Fruit fly (Drosophila melanogaster): ENCODE results near the gene Grl65a.
A peak's percentile ranks its signal among the peaks of the same experiment; 100 is the strongest.

Grl65a gene

DNA sequence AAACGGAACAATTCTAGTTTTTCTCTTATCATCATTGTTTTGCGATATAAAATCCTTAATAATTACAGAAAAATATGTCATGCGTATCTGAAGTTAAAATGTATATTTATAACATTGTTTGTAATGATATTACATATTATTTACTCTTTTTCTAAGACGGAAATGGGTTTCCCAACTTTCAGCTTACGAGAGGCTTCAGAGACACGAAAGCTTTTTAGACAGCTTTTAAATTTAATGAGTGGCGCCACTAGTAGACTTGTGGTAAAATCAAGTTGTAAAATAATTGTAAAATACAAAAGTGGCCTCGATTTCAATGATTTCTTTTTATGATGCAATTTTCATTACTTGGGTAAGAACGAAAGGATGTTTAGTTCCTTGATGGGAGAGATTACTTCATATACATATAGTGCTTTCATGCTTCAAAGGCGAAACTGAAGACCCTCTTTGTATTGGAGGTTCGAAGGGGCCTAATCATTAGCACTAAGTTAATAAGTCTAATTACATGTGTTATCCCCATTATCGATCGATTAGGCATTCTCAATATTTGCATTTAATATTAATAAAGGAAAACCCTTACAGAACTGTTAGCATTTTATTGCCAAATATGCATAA lies 41.5 kb upstream of the Grl65a start (continued):
- peak; percentile 2 for TF ChIP-seq CG10565 (GFP tag; optimal IDR thresholded peaks at IDR 0.05)
- TF ChIP-seq Lhr (GFP tag; optimal IDR thresholded peaks at IDR 0.05) = peak; percentile 59
- TF ChIP-seq btn (GFP tag; optimal IDR thresholded peaks at IDR 0.05) = no peak
- TF ChIP-seq CG5245 (GFP tag; optimal IDR thresholded peaks at IDR 0.05) = peak; percentile 81
- no peak for TF ChIP-seq prd (optimal IDR thresholded peaks at IDR 0.05)
- peak; percentile 39; the same call in 1 of the 3 replicates for TF ChIP-seq prd (GFP tag; IDR thresholded peaks at IDR 0.05)
- no peak for TF ChIP-seq ab (GFP tag; optimal IDR thresholded peaks at IDR 0.05)
- peak; percentile 82 for TF ChIP-seq CG7271 (tag; optimal IDR thresholded peaks at IDR 0.05)
- TF ChIP-seq D (optimal IDR thresholded peaks at IDR 0.05) = no peak
- peak; percentile 35 for TF ChIP-seq D (GFP tag; optimal IDR thresholded peaks at IDR 0.05)
- no peak; the same call in 1 of the 2 replicates for TF ChIP-seq amos (GFP tag; IDR thresholded peaks at IDR 0.05; ENCODE audit: partially characterized antibody)
- TF ChIP-seq CG17912 (GFP tag; optimal IDR thresholded peaks at IDR 0.05) = peak; percentile 94
- peak; percentile 41 for TF ChIP-seq gcm2 (GFP tag; optimal IDR thresholded peaks at IDR 0.05)
- TF ChIP-seq ara (GFP tag; IDR thresholded peaks at IDR 0.05) = peak; percentile 53; the same call in 1 of the 2 replicates
- peak; percentile 38 for TF ChIP-seq tx (GFP tag; optimal IDR thresholded peaks at IDR 0.05)
- TF ChIP-seq trh (GFP tag; optimal IDR thresholded peaks at IDR 0.05) = peak; percentile 58
- peak; percentile 50; the same call in 1 of the 2 replicates for TF ChIP-seq klu (GFP tag; IDR thresholded peaks at IDR 0.05)
- TF ChIP-seq odd (GFP tag; optimal IDR thresholded peaks at IDR 0.05) = peak; percentile 82
- TF ChIP-seq E2f1 (GFP tag; IDR thresholded peaks at IDR 0.05) = peak; percentile 83
- no peak for TF ChIP-seq Dll (GFP tag; IDR thresholded peaks at IDR 0.05; ENCODE audit: partially characterized antibody)
- peak; percentile 93 for TF ChIP-seq NFAT (GFP tag; IDR thresholded peaks at IDR 0.05)
- peak; percentile 97 for TF ChIP-seq Ets65A (GFP tag)
- peak; percentile 83 for TF ChIP-seq tin (GFP tag; optimal IDR thresholded peaks at IDR 0.05)
- peak; percentile 21 for TF ChIP-seq CG1792 (GFP tag; optimal IDR thresholded peaks at IDR 0.05)
- TF ChIP-seq CG11560 (tag; IDR thresholded peaks at IDR 0.05) = no peak
- peak; percentile 88 for TF ChIP-seq CG14441 (GFP tag; IDR thresholded peaks at IDR 0.05)
- TF ChIP-seq CG11696 (GFP tag; IDR thresholded peaks at IDR 0.05) = peak; percentile 68
- TF ChIP-seq CG7963 (GFP tag; IDR thresholded peaks at IDR 0.05; ENCODE audit: partially characterized antibody) = no peak
- TF ChIP-seq cas (GFP tag; IDR thresholded peaks at IDR 0.05) = peak; percentile 49; the same call in 1 of the 2 replicates
- TF ChIP-seq CG8478 (optimal IDR thresholded peaks at IDR 0.05) = no peak
- no peak for TF ChIP-seq CG34224 (GFP tag; IDR thresholded peaks at IDR 0.05; ENCODE audit: partially characterized antibody)
- 0 out of 2 replicates have a peak, but pooled peaks have one; percentile 32 for TF ChIP-seq sim (GFP tag; IDR thresholded peaks at IDR 0.05)
- TF ChIP-seq CG11504 (tag; optimal IDR thresholded peaks at IDR 0.05) = peak; percentile 74
- TF ChIP-seq CoRest (tag; optimal IDR thresholded peaks at IDR 0.05) = peak; percentile 64
- TF ChIP-seq Hr78 (GFP tag; optimal IDR thresholded peaks at IDR 0.05) = no peak
- peak; percentile 71 for TF ChIP-seq gcm (GFP tag; optimal IDR thresholded peaks at IDR 0.05)
- no peak for TF ChIP-seq Elba2 (GFP tag; optimal IDR thresholded peaks at IDR 0.05)
- TF ChIP-seq mam (GFP tag; optimal IDR thresholded peaks at IDR 0.05) = peak; percentile 69
- peak; percentile 84; the same call in 2 of the 3 replicates for TF ChIP-seq CG6175 (GFP tag; IDR thresholded peaks at IDR 0.05)
- peak; percentile 51 for TF ChIP-seq CG8089 (GFP tag; optimal IDR thresholded peaks at IDR 0.05)
- TF ChIP-seq CG4328 (GFP tag; optimal IDR thresholded peaks at IDR 0.05) = peak; percentile 79
- TF ChIP-seq exex (tag; optimal IDR thresholded peaks at IDR 0.05) = peak; percentile 71
- TF ChIP-seq ham (GFP tag; IDR thresholded peaks at IDR 0.05) = peak; percentile 80
- peak; percentile 94 for TF ChIP-seq Fer2 (tag; optimal IDR thresholded peaks at IDR 0.05)
- peak; percentile 3 for TF ChIP-seq CG17186 (GFP tag; optimal IDR thresholded peaks at IDR 0.05)
- peak; percentile 82; the same call in 2 of the 3 replicates for TF ChIP-seq so (GFP tag; IDR thresholded peaks at IDR 0.05)
- peak; percentile 64 for TF ChIP-seq Mes4 (GFP tag; optimal IDR thresholded peaks at IDR 0.05)
- no peak for TF ChIP-seq D19A (tag; optimal IDR thresholded peaks at IDR 0.05)
- peak; percentile 81 for TF ChIP-seq CG12744 (GFP tag; optimal IDR thresholded peaks at IDR 0.05)
- TF ChIP-seq CG6813 (GFP tag; optimal IDR thresholded peaks at IDR 0.05) = peak; percentile 89
- TF ChIP-seq Hey (tag; optimal IDR thresholded peaks at IDR 0.05) = peak; percentile 51
